Worm (Caenorhabditis elegans) whole organism, young adult: ENCODE results near the gene nhr-233.

ENCODE experiments used
- F33H1.4 ChIP-seq: fragments of 200-800 bp; sonication (Bioruptor generic); IDR thresholded peaks from 2 replicates; pipeline ENCODE4 v1.3.6; 2022; ENCODE audit warnings: missing genetic modification reagents, missing genetic modification characterization, missing compliant biosample characterization
- F39B2.1 ChIP-seq: fragments of 200-800 bp; sonication (Bioruptor generic); IDR thresholded peaks from 2 replicates; pipeline ENCODE4 v1.3.6; 2022; ENCODE audit warnings: missing genetic modification reagents, missing genetic modification characterization, missing compliant biosample characterization
- F52B5.7 ChIP-seq: sonication (generic microtip); optimal IDR thresholded peaks from 2 replicates; lab custom pipeline; 2016; ENCODE audit warnings: mild to moderate bottlenecking, missing genetic modification characterization, missing compliant biosample characterization
- Y79H2A.3 ChIP-seq: fragments of 200-800 bp; sonication (Bioruptor generic); conservative IDR thresholded peaks from 2 replicates; pipeline ENCODE4 v1.3.6; 2022; ENCODE audit warnings: missing genetic modification reagents, missing genetic modification characterization, missing compliant biosample characterization
- ama-1 ChIP-seq, 3 experiments: fragments of 150-350 bp in 1 of 3; sonication (generic microtip) in 2 of 3; optimal IDR thresholded peaks; 2 replicates each; lab custom pipeline; 2014 to 2018; ENCODE audit warnings: missing biosample characterization in 2 of 3, missing genetic modification characterization in 2 of 3, missing genetic modification reagents in 2 of 3
- hsf-1 ChIP-seq: fragments of 200-800 bp; sonication (Bioruptor generic); IDR thresholded peaks from 2 replicates; pipeline ENCODE4 v1.3.6; 2022; ENCODE audit warnings: missing genetic modification reagents, missing genetic modification characterization, missing compliant biosample characterization
- nhr-120 ChIP-seq: fragments of 200-800 bp; sonication (Bioruptor generic); IDR thresholded peaks from 2 replicates; pipeline ENCODE4 v1.3.6; 2022; ENCODE audit warnings: missing genetic modification characterization, missing compliant biosample characterization
- unc-62 ChIP-seq: fragments of 150-350 bp; optimal IDR thresholded peaks from 2 replicates; lab custom pipeline; 2014; ENCODE audit warnings: missing biosample characterization, missing genetic modification reagents, missing genetic modification characterization
- ztf-18 ChIP-seq: sonication (generic microtip); optimal IDR thresholded peaks from 2 replicates; lab custom pipeline; 2016; ENCODE audit warnings: missing genotype, mild to moderate bottlenecking, missing genetic modification characterization, missing compliant biosample characterization
- ztf-26 ChIP-seq: sonication (generic microtip); optimal IDR thresholded peaks from 2 replicates; lab custom pipeline; 2017; ENCODE audit warnings: missing genetic modification characterization, missing compliant biosample characterization

DNA sequence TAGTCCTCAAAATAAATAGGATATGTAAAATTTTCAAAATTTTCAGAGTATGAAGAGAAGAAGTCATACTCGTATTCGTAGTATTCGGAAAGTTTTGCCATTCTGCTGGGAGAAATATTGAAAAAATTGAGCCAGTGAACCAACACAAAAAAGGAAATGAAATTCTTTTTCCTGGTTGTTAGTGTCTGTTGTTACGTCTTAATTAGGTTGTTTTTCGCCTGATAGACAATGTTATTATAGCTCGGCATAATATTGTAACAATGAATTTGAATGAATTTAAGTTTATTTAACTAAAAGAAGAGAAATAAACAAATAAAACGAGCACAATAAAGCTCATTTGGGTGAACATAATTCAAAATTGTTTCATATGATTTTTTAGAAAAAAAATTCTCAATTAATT, 17.8 kb upstream of the nhr-233 start, which contains the start of gene srw-73:
- no peak for TF ChIP-seq F52B5.7
- no peak for TF ChIP-seq F39B2.1 (GFP tag; lab: Robert Waterston, UW)
- TF ChIP-seq ama-1 (optimal IDR thresholded peaks at IDR 0.05; lab: Kevin White, UChicago), result no peak
- TF ChIP-seq ama-1 (GFP tag; optimal IDR thresholded peaks at IDR 0.05; lab: Kevin White, UChicago), result no peak
- TF ChIP-seq nhr-120 (GFP tag; lab: Robert Waterston, UW), result no peak
- no peak for TF ChIP-seq hsf-1 (GFP tag; lab: Robert Waterston, UW)
- no peak for TF ChIP-seq unc-62 (GFP tag; lab: Kevin White, UChicago)
- no peak for TF ChIP-seq Y79H2A.3 (GFP tag; lab: Robert Waterston, UW)
- no peak for TF ChIP-seq ztf-18 (tag; lab: Kevin White, UChicago)
- no peak for TF ChIP-seq F33H1.4 (GFP tag; lab: Robert Waterston, UW)
- TF ChIP-seq ztf-26 (tag; lab: Kevin White, UChicago), result no peak
